Fruit fly (Drosophila melanogaster): ENCODE measurements around the gene CG15059.
A peak's percentile ranks its signal among the peaks of the same experiment; 100 is the strongest.

CG15059 gene

DNA sequence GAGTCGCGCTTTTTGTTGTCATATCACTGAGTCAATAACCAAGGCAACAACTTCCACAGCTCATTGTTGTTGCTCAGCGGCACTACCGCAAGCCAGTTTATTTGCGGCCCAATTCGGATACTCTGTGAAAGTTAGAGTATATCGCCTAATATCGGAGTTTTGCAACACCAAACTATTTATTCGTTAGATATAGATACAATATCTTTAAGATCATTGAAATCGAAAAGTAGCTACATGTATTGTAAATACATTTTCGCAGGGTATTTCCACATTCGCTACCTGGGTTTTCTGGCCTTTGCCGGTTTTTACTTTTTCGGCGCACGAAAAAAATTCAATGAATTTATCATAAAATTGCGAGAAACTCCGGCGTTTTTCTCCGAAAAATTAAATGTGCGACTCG lies 34.7 kb upstream of the CG15059 start:
- peak; percentile 31 for TF ChIP-seq dsx (GFP tag; optimal IDR thresholded peaks at IDR 0.05; ENCODE audit: poor library complexity, severe bottlenecking)
- TF ChIP-seq CG8632 (GFP tag; optimal IDR thresholded peaks at IDR 0.05), result peak; percentile 89
- TF ChIP-seq fd85E (GFP tag; optimal IDR thresholded peaks at IDR 0.05), result peak; percentile 20
- TF ChIP-seq Sox15 (GFP tag; optimal IDR thresholded peaks at IDR 0.05), result peak; percentile 84
- TF ChIP-seq CG8319 (GFP tag; optimal IDR thresholded peaks at IDR 0.05), result peak; percentile 88
- TF ChIP-seq svp (GFP tag), result peak; percentile 97
- TF ChIP-seq Blimp-1 (GFP tag; optimal IDR thresholded peaks at IDR 0.05), result peak; percentile 84
- TF ChIP-seq CG9139 (GFP tag; optimal IDR thresholded peaks at IDR 0.05), result peak; percentile 14
- peak; percentile 92 for TF ChIP-seq cyc (GFP tag; optimal IDR thresholded peaks at IDR 0.05)
- TF ChIP-seq salr (GFP tag; optimal IDR thresholded peaks at IDR 0.05), result peak in 1 of 2 experiments; percentile 42
- peak; percentile 84 for TF ChIP-seq Sox14 (GFP tag; optimal IDR thresholded peaks at IDR 0.05)
- no peak for TF ChIP-seq CG1621 (tag; optimal IDR thresholded peaks at IDR 0.05)
- peak; percentile 30 for TF ChIP-seq spab (GFP tag; optimal IDR thresholded peaks at IDR 0.05)
- TF ChIP-seq CG11294 (GFP tag; IDR thresholded peaks at IDR 0.05), result peak; percentile 58
- TF ChIP-seq Gug (GFP tag; IDR thresholded peaks at IDR 0.05), result peak; percentile 63
- TF ChIP-seq Eip78C (GFP tag), result peak; percentile 97
- TF ChIP-seq ss (GFP tag; optimal IDR thresholded peaks at IDR 0.05), result peak in 1 of 2 experiments; percentile 59
- peak; percentile 88 for TF ChIP-seq CG3919 (GFP tag; optimal IDR thresholded peaks at IDR 0.05)
- TF ChIP-seq CG11762 (GFP tag; optimal IDR thresholded peaks at IDR 0.05; ENCODE audit: insufficient read depth), result peak; percentile 77
- TF ChIP-seq CG3032 (tag; optimal IDR thresholded peaks at IDR 0.05), result peak; percentile 48
- TF ChIP-seq CG6808 (GFP tag; optimal IDR thresholded peaks at IDR 0.05), result peak; percentile 46
- TF ChIP-seq Eip93F (GFP tag; optimal IDR thresholded peaks at IDR 0.05), result peak; percentile 61
- peak; percentile 84 for TF ChIP-seq Eip75B (GFP tag; optimal IDR thresholded peaks at IDR 0.05)
- TF ChIP-seq dac (GFP tag; optimal IDR thresholded peaks at IDR 0.05), result peak; percentile 54
- TF ChIP-seq CG34406 (GFP tag; optimal IDR thresholded peaks at IDR 0.05), result peak; percentile 90
- peak; percentile 74 for TF ChIP-seq CG10631 (GFP tag; optimal IDR thresholded peaks at IDR 0.05)
- peak; percentile 89 for TF ChIP-seq Smox (GFP tag; optimal IDR thresholded peaks at IDR 0.05)
- peak; percentile 83 for TF ChIP-seq acj6 (GFP tag; optimal IDR thresholded peaks at IDR 0.05)
- TF ChIP-seq Hr38 (GFP tag; optimal IDR thresholded peaks at IDR 0.05), result no peak
- TF ChIP-seq Met (GFP tag; optimal IDR thresholded peaks at IDR 0.05), result peak; percentile 90
- peak; percentile 92 for TF ChIP-seq Sox102F (GFP tag; optimal IDR thresholded peaks at IDR 0.05)
- peak; percentile 58 for TF ChIP-seq CG10669 (GFP tag; optimal IDR thresholded peaks at IDR 0.05)
- peak; percentile 81 for TF ChIP-seq achi (GFP tag; optimal IDR thresholded peaks at IDR 0.05)
- peak; percentile 79 for TF ChIP-seq CG7368 (GFP tag; optimal IDR thresholded peaks at IDR 0.05)
- peak; percentile 85 for TF ChIP-seq CG8119 (GFP tag; IDR thresholded peaks at IDR 0.05)
- TF ChIP-seq fd59A (GFP tag; optimal IDR thresholded peaks at IDR 0.05), result peak; percentile 2
- TF ChIP-seq lz (GFP tag; optimal IDR thresholded peaks at IDR 0.05), result peak; percentile 92
- TF ChIP-seq CG31627 (GFP tag; optimal IDR thresholded peaks at IDR 0.05), result peak; percentile 92
- peak; percentile 89 for TF ChIP-seq eg (GFP tag; IDR thresholded peaks at IDR 0.05)
- peak; percentile 93 for TF ChIP-seq CG6792 (GFP tag; optimal IDR thresholded peaks at IDR 0.05)
- peak; percentile 94 for TF ChIP-seq topi (GFP tag; optimal IDR thresholded peaks at IDR 0.05)
- TF ChIP-seq CG6276 (GFP tag; optimal IDR thresholded peaks at IDR 0.05), result peak; percentile 70
- TF ChIP-seq pdm3 (GFP tag; optimal IDR thresholded peaks at IDR 0.05), result peak; percentile 89
- peak; percentile 85 for TF ChIP-seq OdsH (GFP tag; optimal IDR thresholded peaks at IDR 0.05)
- peak; percentile 54 for TF ChIP-seq Lpt (GFP tag; optimal IDR thresholded peaks at IDR 0.05)
- peak; percentile 40 for TF ChIP-seq Ets96B (tag; optimal IDR thresholded peaks at IDR 0.05)
- peak; percentile 73 for TF ChIP-seq fkh (GFP tag; optimal IDR thresholded peaks at IDR 0.05)
- TF ChIP-seq CG6163 (GFP tag; IDR thresholded peaks at IDR 0.05), result peak; percentile 93
- peak; percentile 84 for TF ChIP-seq CG15336 (GFP tag; IDR thresholded peaks at IDR 0.05)
- peak; percentile 90 for TF ChIP-seq CG11902 (GFP tag; optimal IDR thresholded peaks at IDR 0.05)
- peak; percentile 41 for TF ChIP-seq CG4318 (GFP tag; optimal IDR thresholded peaks at IDR 0.05)
- peak; percentile 92 for TF ChIP-seq Hr39 (GFP tag; optimal IDR thresholded peaks at IDR 0.05)

Measured in whole organism, prepupa.